Fruit fly (Drosophila melanogaster) whole organism, embryonic: ENCODE measurements around the gene eIF4A.
A peak's percentile ranks its signal among the peaks of the same experiment; 100 is the strongest.

Experiments
- Atf6 ChIP-seq: fragments of 200-800 bp; sonication (Bioruptor generic); IDR thresholded peaks from 2 replicates; pipeline ENCODE4 v1.3.6; 2022; ENCODE audit warnings: missing biosample characterization, missing genetic modification characterization
- CG10543 ChIP-seq: fragments of 200-800 bp; sonication (Bioruptor generic); optimal IDR thresholded peaks from 3 replicates; lab custom pipeline; 2017; ENCODE audit warnings: missing biosample characterization, mild to moderate bottlenecking, missing genetic modification characterization, moderate library complexity
- CG11456 ChIP-seq: fragments of 200-800 bp; sonication (Bioruptor generic); IDR thresholded peaks from 3 replicates; pipeline ENCODE4 v1.3.6; 2022; ENCODE audit warnings: missing biosample characterization, missing genetic modification characterization
- CG11695 ChIP-seq: fragments of 200-800 bp; sonication (Bioruptor generic); IDR thresholded peaks from 3 replicates; pipeline ENCODE4 v1.3.6; 2022; ENCODE audit warnings: missing biosample characterization, missing genetic modification characterization
- CG12071 ChIP-seq: fragments of 200-800 bp; sonication (Bioruptor generic); optimal IDR thresholded peaks from 3 replicates; lab custom pipeline; 2018; ENCODE audit warnings: missing biosample characterization, mild to moderate bottlenecking, missing genetic modification characterization
- CG14710 ChIP-seq: fragments of 200-800 bp; sonication (Bioruptor generic); optimal IDR thresholded peaks from 3 replicates; lab custom pipeline; 2019; ENCODE audit warnings: missing biosample characterization, mild to moderate bottlenecking, missing genetic modification characterization, moderate library complexity
- CG15479 ChIP-seq: fragments of 200-800 bp; sonication (Bioruptor generic); optimal IDR thresholded peaks from 3 replicates; lab custom pipeline; 2019; ENCODE audit warnings: missing biosample characterization, mild to moderate bottlenecking, missing genetic modification characterization, moderate library complexity
- CG17186 ChIP-seq: fragments of 200-800 bp; sonication (Bioruptor generic); optimal IDR thresholded peaks from 3 replicates; lab custom pipeline; 2017; ENCODE audit warnings: missing biosample characterization, missing genetic modification reagents, missing genetic modification characterization
- CG4404 ChIP-seq: fragments of 200-800 bp; sonication (Bioruptor generic); IDR thresholded peaks from 2 replicates; pipeline ENCODE4 v1.3.6; 2022; ENCODE audit warnings: missing biosample characterization, missing genetic modification characterization
- CG6683 ChIP-seq: fragments of 200-800 bp; sonication (Bioruptor generic); optimal IDR thresholded peaks from 2 replicates; lab custom pipeline; 2017; ENCODE audit warnings: missing biosample characterization, mild to moderate bottlenecking, missing genetic modification characterization, missing genetic modification reagents
- CG8478 ChIP-seq: fragments of >200 bp; optimal IDR thresholded peaks from 2 replicates; lab custom pipeline; 2018
- CrebB ChIP-seq: fragments of 200-800 bp; sonication (Bioruptor generic); optimal IDR thresholded peaks from 3 replicates; lab custom pipeline; 2018; ENCODE audit warnings: missing biosample characterization, mild to moderate bottlenecking, missing genetic modification characterization
- D ChIP-seq, 2 experiments: fragments of 200-800 bp in 1 of 2; fragments of >200 bp in 1 of 2; sonication (Bioruptor generic) in 1 of 2; optimal IDR thresholded peaks; 2 replicates in 1 of 2; 3 replicates in 1 of 2; lab custom pipeline; 2017; ENCODE audit warnings: mild to moderate bottlenecking in 1 of 2, missing biosample characterization in 1 of 2, missing genetic modification characterization in 1 of 2, missing genetic modification reagents in 1 of 2
- Deaf1 ChIP-seq: fragments of 200-800 bp; optimal IDR thresholded peaks from 3 replicates; lab custom pipeline; 2019; ENCODE audit warnings: missing biosample characterization, mild to moderate bottlenecking, missing genetic modification characterization, moderate library complexity
- Dp ChIP-seq: fragments of 200-800 bp; sonication (Bioruptor generic); optimal IDR thresholded peaks from 2 replicates; lab custom pipeline; 2018; ENCODE audit warnings: missing biosample characterization, mild to moderate bottlenecking, missing genetic modification characterization, moderate library complexity
- Fer1 ChIP-seq: fragments of 200-800 bp; sonication (Bioruptor generic); optimal IDR thresholded peaks from 2 replicates; lab custom pipeline; 2017; ENCODE audit warnings: missing biosample characterization, mild to moderate bottlenecking, missing genetic modification characterization
- Hey ChIP-seq: fragments of 200-800 bp; sonication (Bioruptor generic); optimal IDR thresholded peaks from 3 replicates; lab custom pipeline; 2018; ENCODE audit warnings: missing biosample characterization, mild to moderate bottlenecking, missing genetic modification characterization
- NC2α ChIP-seq: fragments of 200-800 bp; sonication (Bioruptor generic); optimal IDR thresholded peaks from 2 replicates; lab custom pipeline; 2016; ENCODE audit warnings: missing biosample characterization, missing genetic modification characterization
- PHDP ChIP-seq: fragments of 200-800 bp; sonication (Bioruptor generic); optimal IDR thresholded peaks from 3 replicates; lab custom pipeline; 2018; ENCODE audit warnings: missing biosample characterization, mild to moderate bottlenecking, missing genetic modification characterization, moderate library complexity
- TFAM ChIP-seq: fragments of 200-800 bp; sonication (Bioruptor generic); optimal IDR thresholded peaks from 2 replicates; lab custom pipeline; 2017; ENCODE audit warnings: missing biosample characterization, missing genetic modification characterization, inconsistent platforms
- Trl ChIP-seq, 3 experiments: fragments of >200 bp in 2 of 3; fragments of 200-800 bp in 1 of 3; sonication (Bioruptor generic) in 1 of 3; optimal IDR thresholded peaks; 2 replicates in 1 of 3; 3 replicates in 2 of 3; lab custom pipeline; 2016 to 2017; ENCODE audit warnings: missing biosample characterization in 1 of 3, missing genetic modification characterization in 1 of 3
- caup ChIP-seq: fragments of 200-800 bp; sonication (Bioruptor generic); optimal IDR thresholded peaks from 3 replicates; lab custom pipeline; 2017; ENCODE audit warnings: missing biosample characterization, mild to moderate bottlenecking, missing genetic modification characterization, moderate library complexity; ENCODE audit not compliant: severe bottlenecking
- cg ChIP-seq: fragments of 200-800 bp; sonication (Bioruptor generic); optimal IDR thresholded peaks from 3 replicates; lab custom pipeline; 2019; ENCODE audit warnings: missing biosample characterization, mild to moderate bottlenecking, missing genetic modification characterization, moderate library complexity
- chn ChIP-seq: fragments of 200-800 bp; sonication (Bioruptor generic); optimal IDR thresholded peaks from 2 replicates; lab custom pipeline; 2016; ENCODE audit warnings: missing biosample characterization, missing genetic modification characterization
- corto ChIP-seq: fragments of 200-800 bp; sonication (Bioruptor generic); optimal IDR thresholded peaks from 2 replicates; lab custom pipeline; 2016; ENCODE audit warnings: missing biosample characterization, mild to moderate bottlenecking, missing genetic modification characterization, moderate library complexity
- da ChIP-seq: fragments of 200-800 bp; sonication (Bioruptor generic); optimal IDR thresholded peaks from 2 replicates; lab custom pipeline; 2016; ENCODE audit warnings: missing biosample characterization, missing genetic modification characterization
- danr ChIP-seq: fragments of 200-800 bp; sonication (Bioruptor generic); IDR thresholded peaks from 2 replicates; pipeline ENCODE4 v1.3.6; 2022; ENCODE audit warnings: missing biosample characterization, missing genetic modification characterization
- dimm ChIP-seq: fragments of 200-800 bp; sonication (Bioruptor generic); IDR thresholded peaks from 2 replicates; pipeline ENCODE4 v1.3.6; 2022; ENCODE audit warnings: missing biosample characterization, missing genetic modification characterization
- dpn ChIP-seq, 2 experiments: fragments of 200-800 bp; sonication (Bioruptor generic); optimal IDR thresholded peaks; 3 replicates each; lab custom pipeline; 2016; ENCODE audit warnings: missing biosample characterization in 2 of 2, missing genetic modification characterization in 2 of 2
- esg ChIP-seq: fragments of 200-800 bp; sonication (Bioruptor generic); conservative IDR thresholded peaks from 2 replicates; pipeline ENCODE4 v1.3.6; 2022; ENCODE audit warnings: missing biosample characterization, missing genetic modification characterization
- gcm2 ChIP-seq: fragments of 200-800 bp; sonication (Bioruptor generic); optimal IDR thresholded peaks from 2 replicates; lab custom pipeline; 2016; ENCODE audit warnings: missing biosample characterization, missing genetic modification characterization
- grn ChIP-seq: fragments of 200-800 bp; sonication (Bioruptor generic); optimal IDR thresholded peaks from 3 replicates; lab custom pipeline; 2017; ENCODE audit warnings: missing biosample characterization, missing genetic modification characterization
- h ChIP-seq: fragments of >200 bp; optimal IDR thresholded peaks from 2 replicates; lab custom pipeline; 2017
- insv ChIP-seq, 2 experiments: fragments of 200-800 bp; sonication (Bioruptor generic); optimal IDR thresholded peaks; 3 replicates each; lab custom pipeline; 2016 to 2018; ENCODE audit warnings: missing biosample characterization in 2 of 2, missing genetic modification characterization in 2 of 2
- kni ChIP-seq: fragments of 200-800 bp; sonication (Bioruptor generic); optimal IDR thresholded peaks from 3 replicates; lab custom pipeline; 2017; ENCODE audit warnings: mild to moderate bottlenecking, missing biosample characterization, missing genetic modification reagents, missing genetic modification characterization
- knrl ChIP-seq: fragments of 200-800 bp; sonication (Bioruptor generic); IDR thresholded peaks from 3 replicates; pipeline ENCODE4 v1.3.6; 2022; ENCODE audit warnings: missing biosample characterization, missing genetic modification characterization; ENCODE audit not compliant: partially characterized antibody
- mam ChIP-seq: fragments of 200-800 bp; sonication (Bioruptor generic); optimal IDR thresholded peaks from 3 replicates; lab custom pipeline; 2016; ENCODE audit warnings: missing biosample characterization, missing genetic modification characterization
- nom ChIP-seq: fragments of 200-800 bp; sonication (Bioruptor generic); optimal IDR thresholded peaks from 2 replicates; lab custom pipeline; 2017; ENCODE audit warnings: missing biosample characterization, missing genetic modification characterization, mild to moderate bottlenecking, moderate library complexity, missing genetic modification reagents
- org-1 ChIP-seq: fragments of 200-800 bp; sonication (Bioruptor generic); optimal IDR thresholded peaks from 2 replicates; lab custom pipeline; 2017; ENCODE audit warnings: missing biosample characterization, missing genetic modification characterization
- pb ChIP-seq: fragments of 200-800 bp; sonication (Bioruptor generic); optimal IDR thresholded peaks from 3 replicates; lab custom pipeline; 2016; ENCODE audit warnings: missing biosample characterization, missing genetic modification characterization
- pros ChIP-seq: fragments of 200-800 bp; sonication (Bioruptor generic); optimal IDR thresholded peaks from 3 replicates; lab custom pipeline; 2019; ENCODE audit warnings: missing biosample characterization, mild to moderate bottlenecking, missing genetic modification characterization, moderate library complexity
- rib ChIP-seq: fragments of 200-800 bp; sonication (Bioruptor generic); IDR thresholded peaks from 2 replicates; pipeline ENCODE4 v1.3.6; 2022; ENCODE audit warnings: missing biosample characterization, missing genetic modification characterization
- sens ChIP-seq: fragments of 200-800 bp; sonication (Bioruptor generic); peaks from one replicate; lab custom pipeline; 2016; ENCODE audit warnings: missing biosample characterization, missing genetic modification characterization
- sqz ChIP-seq: fragments of 200-800 bp; sonication (Bioruptor generic); optimal IDR thresholded peaks from 3 replicates; lab custom pipeline; 2018; ENCODE audit warnings: missing biosample characterization, mild to moderate bottlenecking, missing genetic modification characterization
- stwl ChIP-seq: fragments of 200-800 bp; sonication (Bioruptor generic); optimal IDR thresholded peaks from 3 replicates; lab custom pipeline; 2018; ENCODE audit warnings: missing biosample characterization, mild to moderate bottlenecking, missing genetic modification characterization, moderate library complexity
- tll ChIP-seq, 2 experiments: fragments of 200-800 bp in 1 of 2; fragments of >200 bp in 1 of 2; sonication (Bioruptor generic) in 1 of 2; optimal IDR thresholded peaks; 2 replicates each; lab custom pipeline; 2017 to 2019; ENCODE audit warnings: missing biosample characterization in 2 of 2, missing genetic modification characterization in 2 of 2, mild to moderate bottlenecking in 1 of 2, moderate library complexity in 1 of 2
- toy ChIP-seq: fragments of 200-800 bp; sonication (Bioruptor generic); IDR thresholded peaks from 2 replicates; pipeline ENCODE4 v1.3.6; 2022; ENCODE audit warnings: missing biosample characterization, missing genetic modification characterization
- twi ChIP-seq: fragments of 200-800 bp; optimal IDR thresholded peaks from 2 replicates; lab custom pipeline; 2019; ENCODE audit warnings: missing biosample characterization, mild to moderate bottlenecking, missing genetic modification characterization, moderate library complexity
- vnd ChIP-seq: fragments of 200-800 bp; sonication (Bioruptor generic); IDR thresholded peaks from 3 replicates; pipeline ENCODE4 v1.3.6; 2022; ENCODE audit warnings: missing biosample characterization, missing genetic modification characterization; ENCODE audit not compliant: partially characterized antibody

Gene eIF4A

dm6 chr2L:5978333-5979054 is 3.1 kb upstream of the eIF4A start (continued):
- TF ChIP-seq chn (GFP tag; lab: Kevin White, UChicago) (peak; percentile 55), TFAM (GFP tag; lab: Kevin White, UChicago) (no peak), org-1 (GFP tag; lab: Kevin White, UChicago) (no peak), esg (no peak), Fer1 (GFP tag; lab: Kevin White, UChicago) (peak; percentile 35), stwl (tag; lab: Kevin White, UChicago) (peak; percentile 2), kni (peak; percentile 79), CG6683 (GFP tag; lab: Kevin White, UChicago) (no peak), Atf6 (GFP tag; lab: Robert Waterston, UW) (no peak), dpn (GFP tag; optimal IDR thresholded peaks at IDR 0.05; lab: Kevin White, UChicago) (no peak), vnd (GFP tag; lab: Robert Waterston, UW) (no peak), corto (peak; percentile 21), Trl (optimal IDR thresholded peaks at IDR 0.05; lab: Kevin White, UChicago) (peak in 1 of 2 experiments; percentile 21), Trl (GFP tag; optimal IDR thresholded peaks at IDR 0.05; lab: Kevin White, UChicago) (no peak), CG11695 (GFP tag; lab: Robert Waterston, UW) (no peak), tll (GFP tag; optimal IDR thresholded peaks at IDR 0.05; lab: Kevin White, UChicago) (peak in 1 of 2 experiments; percentile 4), nom (GFP tag; lab: Kevin White, UChicago) (peak; percentile 30), pb (no peak), CG17186 (no peak), da (no peak), PHDP (tag; lab: Kevin White, UChicago) (no peak), sens (GFP tag; lab: Kevin White, UChicago) (peak; percentile 56), mam (GFP tag; lab: Kevin White, UChicago) (no peak), pros (GFP tag; lab: Kevin White, UChicago) (peak; percentile 71), D (optimal IDR thresholded peaks at IDR 0.05; lab: Kevin White, UChicago) (no peak), D (GFP tag; optimal IDR thresholded peaks at IDR 0.05; lab: Kevin White, UChicago) (no peak), CG10543 (GFP tag; lab: Kevin White, UChicago) (peak; percentile 13), CG8478 (lab: Kevin White, UChicago) (peak; percentile 34), toy (GFP tag; lab: Robert Waterston, UW) (no peak), h (lab: Kevin White, UChicago) (peak; percentile 45), insv (GFP tag; optimal IDR thresholded peaks at IDR 0.05; lab: Kevin White, UChicago) (peak in 1 of 2 experiments; percentile 85), CG14710 (tag; lab: Kevin White, UChicago) (peak; percentile 22), CG12071 (no peak), knrl (GFP tag; lab: Robert Waterston, UW) (no peak), danr (GFP tag; lab: Robert Waterston, UW) (no peak), gcm2 (GFP tag; lab: Kevin White, UChicago) (no peak), CG11456 (GFP tag; lab: Robert Waterston, UW) (no peak), CG4404 (GFP tag; lab: Robert Waterston, UW) (no peak), sqz (GFP tag; lab: Kevin White, UChicago) (no peak), CG15479 (GFP tag; lab: Kevin White, UChicago) (peak; percentile 94), NC2α (GFP tag; lab: Kevin White, UChicago) (no peak), rib (no peak), Dp (GFP tag; lab: Kevin White, UChicago) (no peak), Deaf1 (tag; lab: Kevin White, UChicago) (peak; percentile 58), cg (GFP tag; lab: Kevin White, UChicago) (peak; percentile 22), grn (GFP tag; lab: Kevin White, UChicago) (peak; percentile 94), Hey (tag; lab: Kevin White, UChicago) (peak; percentile 2), CrebB (no peak), twi (no peak), caup (GFP tag; lab: Kevin White, UChicago) (no peak), dimm (GFP tag; lab: Robert Waterston, UW) (no peak)
